Worm (Caenorhabditis elegans): ENCODE results near the gene F45G2.7.

DNA sequence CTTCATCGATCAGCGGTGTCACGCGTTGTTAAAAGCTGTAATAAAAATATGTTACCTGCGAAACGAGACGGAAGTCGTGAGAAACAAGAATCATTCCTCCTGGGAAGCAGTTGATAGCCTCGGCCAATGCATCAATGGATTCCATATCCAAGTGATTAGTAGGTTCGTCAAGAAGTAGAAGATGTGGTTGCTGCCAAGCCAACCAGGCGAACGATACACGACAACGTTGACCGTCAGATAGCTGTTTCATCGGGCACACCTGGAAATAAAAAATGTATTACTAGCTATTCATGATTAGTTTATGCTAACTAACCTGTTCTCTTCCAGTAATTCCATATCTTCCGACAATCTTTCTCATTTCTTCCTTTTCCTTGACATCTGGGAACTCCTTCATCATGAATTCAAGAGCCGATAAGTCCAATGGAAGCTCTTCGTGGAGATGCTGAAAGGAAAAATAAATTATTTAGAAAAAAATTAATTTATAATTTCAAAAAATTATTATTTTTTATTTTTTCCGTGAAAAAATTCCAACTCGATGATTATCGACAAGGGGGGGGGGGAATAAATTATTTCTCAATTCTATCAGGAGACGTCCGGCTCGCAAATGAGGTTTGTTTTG, 24.8 kb upstream of the F45G2.7 start, which contains the start of gene tag-164:
- TF ChIP-seq ref-1 (GFP tag; conservative IDR thresholded peaks at IDR 0.05) = no peak
- no peak for TF ChIP-seq klf-2 (GFP tag; conservative IDR thresholded peaks at IDR 0.05)
- no peak for TF ChIP-seq ztf-29 (GFP tag; IDR thresholded peaks at IDR 0.05)
- TF ChIP-seq flt-1 (GFP tag; IDR thresholded peaks at IDR 0.05) = no peak
- TF ChIP-seq tab-1 (GFP tag; IDR thresholded peaks at IDR 0.05) = no peak
